Worm (Caenorhabditis elegans): ENCODE measurements around the gene Y116F11B.17.

ce11 chrV:19856933-19857332, 34.9 kb upstream of the Y116F11B.17 start:
- TF ChIP-seq fos-1 (tag; optimal IDR thresholded peaks at IDR 0.05) (no peak), ama-1 (optimal IDR thresholded peaks at IDR 0.05) (no peak), ztf-4 (tag; optimal IDR thresholded peaks at IDR 0.05) (no peak), nhr-77 (tag; optimal IDR thresholded peaks at IDR 0.05) (no peak), nhr-10 (tag; optimal IDR thresholded peaks at IDR 0.05) (no peak), aly-2 (tag; optimal IDR thresholded peaks at IDR 0.05) (no peak), unc-62 (GFP tag; optimal IDR thresholded peaks at IDR 0.05) (no peak), nhr-237 (tag; optimal IDR thresholded peaks at IDR 0.05) (no peak), lin-11 (tag; optimal IDR thresholded peaks at IDR 0.05) (no peak), sma-9 (GFP tag; optimal IDR thresholded peaks at IDR 0.05) (no peak), sma-9 (tag; optimal IDR thresholded peaks at IDR 0.05) (no peak), nhr-21 (tag; optimal IDR thresholded peaks at IDR 0.05) (no peak), R02D3.7 (tag; optimal IDR thresholded peaks at IDR 0.05) (no peak), nhr-11 (tag; optimal IDR thresholded peaks at IDR 0.05) (no peak), ZK546.5 (tag; optimal IDR thresholded peaks at IDR 0.05) (no peak)
